Worm (Caenorhabditis elegans) whole organism, L1 larva: ENCODE measurements around the gene C45G9.9.
"Not testable (repeated sequence)": the region's sequence is repeated elsewhere in the genome, so short reads cannot be mapped to it uniquely, and the experiment has no call there.

Experiments
- C04F5.9 ChIP-seq: sonication (generic microtip); optimal IDR thresholded peaks from 2 replicates; lab custom pipeline; 2016; ENCODE audit warnings: missing genetic modification characterization, missing compliant biosample characterization
- C16A3.4 ChIP-seq: fragments of 150-350 bp; optimal IDR thresholded peaks from 2 replicates; lab custom pipeline; 2014; ENCODE audit warnings: missing biosample characterization, missing genetic modification characterization
- F16B12.6 ChIP-seq: fragments of 150-350 bp; optimal IDR thresholded peaks from 2 replicates; lab custom pipeline; 2014; ENCODE audit warnings: missing biosample characterization, missing genetic modification characterization
- Y116A8C.19 ChIP-seq: sonication (generic microtip); optimal IDR thresholded peaks from 2 replicates; lab custom pipeline; 2016; ENCODE audit warnings: missing compliant biosample characterization, missing genetic modification characterization, borderline replicate concordance
- alr-1 ChIP-seq: fragments of 200-800 bp; sonication (Bioruptor generic); optimal IDR thresholded peaks from 2 replicates; lab custom pipeline; 2018; ENCODE audit warnings: borderline replicate concordance, mild to moderate bottlenecking, missing genetic modification characterization, missing compliant biosample characterization
- aly-2 ChIP-seq: fragments of 150-350 bp; optimal IDR thresholded peaks from 2 replicates; lab custom pipeline; 2014; ENCODE audit warnings: missing biosample characterization, missing genetic modification characterization
- blmp-1 ChIP-seq: fragments of 150-350 bp; optimal IDR thresholded peaks from 2 replicates; lab custom pipeline; 2014; ENCODE audit warnings: missing biosample characterization, missing genetic modification characterization
- ceh-82 ChIP-seq, 3 experiments: fragments of 150-350 bp in 1 of 3; sonication (generic microtip) in 2 of 3; optimal IDR thresholded peaks; 2 replicates each; lab custom pipeline; 2014 to 2017; ENCODE audit warnings: missing biosample characterization in 3 of 3, missing genetic modification characterization in 3 of 3
- ceh-88 ChIP-seq: fragments of 200-800 bp; sonication (Bioruptor generic); IDR thresholded peaks from 2 replicates; pipeline ENCODE4 v1.3.6; 2022; ENCODE audit warnings: missing genetic modification characterization, missing compliant biosample characterization
- ceh-90 ChIP-seq: sonication (generic microtip); optimal IDR thresholded peaks from 2 replicates; lab custom pipeline; 2016; ENCODE audit warnings: missing genetic modification characterization, missing compliant biosample characterization
- ces-1 ChIP-seq: fragments of 150-350 bp; optimal IDR thresholded peaks from 2 replicates; lab custom pipeline; 2014; ENCODE audit warnings: missing biosample characterization, missing genetic modification reagents, missing genetic modification characterization
- dsc-1 ChIP-seq: sonication (generic microtip); optimal IDR thresholded peaks from 2 replicates; lab custom pipeline; 2016; ENCODE audit warnings: mild to moderate bottlenecking, missing genetic modification characterization, missing compliant biosample characterization
- efl-1 ChIP-seq, 4 experiments: fragments of 150-350 bp; optimal IDR thresholded peaks in 3 of 4; peaks in 1 of 4; 1 replicate in 1 of 4; 2 replicates in 3 of 4; lab custom pipeline; 2014; ENCODE audit warnings: missing biosample characterization in 2 of 4, missing genetic modification characterization in 2 of 4, missing genetic modification reagents in 2 of 4
- egl-13 ChIP-seq: sonication (generic microtip); optimal IDR thresholded peaks from 2 replicates; lab custom pipeline; 2016; ENCODE audit warnings: missing genotype, missing genetic modification reagents, missing genetic modification characterization, missing compliant biosample characterization
- elt-2 ChIP-seq: sonication (generic microtip); optimal IDR thresholded peaks from 2 replicates; lab custom pipeline; 2016; ENCODE audit warnings: missing genetic modification characterization, mild to moderate bottlenecking, inconsistent platforms, missing compliant biosample characterization, missing genetic modification reagents
- elt-3 ChIP-seq, 6 experiments: fragments of 150-350 bp in 1 of 6; sonication (generic microtip); optimal IDR thresholded peaks; 2 replicates each; lab custom pipeline; 2017 to 2018; ENCODE audit warnings: missing biosample characterization in 6 of 6, missing genetic modification characterization in 6 of 6, inconsistent platforms in 1 of 6
- fkh-10 ChIP-seq: sonication (generic microtip); optimal IDR thresholded peaks from 2 replicates; lab custom pipeline; 2017; ENCODE audit warnings: missing biosample characterization, missing genetic modification reagents, missing genetic modification characterization
- hlh-17 ChIP-seq: fragments of 200-800 bp; sonication (Bioruptor generic); optimal IDR thresholded peaks from 2 replicates; lab custom pipeline; 2018; ENCODE audit warnings: missing genetic modification characterization, mild to moderate bottlenecking, missing compliant biosample characterization, moderate library complexity, borderline replicate concordance
- isw-1 ChIP-seq: fragments of 200-800 bp; sonication (Bioruptor generic); IDR thresholded peaks from 2 replicates; pipeline ENCODE4 v1.3.6; 2022; ENCODE audit warnings: missing genetic modification characterization, missing compliant biosample characterization
- jun-1 ChIP-seq: fragments of 150-350 bp; optimal IDR thresholded peaks from 2 replicates; lab custom pipeline; 2014; ENCODE audit warnings: missing biosample characterization, missing genetic modification reagents, missing genetic modification characterization
- lin-14 ChIP-seq: fragments of 200-800 bp; sonication (Bioruptor generic); optimal IDR thresholded peaks from 2 replicates; lab custom pipeline; 2018; ENCODE audit warnings: mild to moderate bottlenecking, missing genetic modification characterization, moderate library complexity, missing compliant biosample characterization
- lin-35 ChIP-seq, 2 experiments: fragments of 150-350 bp; optimal IDR thresholded peaks; 2 replicates each; lab custom pipeline; 2014; ENCODE audit warnings: missing biosample characterization in 2 of 2, missing genetic modification characterization in 2 of 2, missing genetic modification reagents in 2 of 2
- lir-3 ChIP-seq: sonication (generic microtip); optimal IDR thresholded peaks from 2 replicates; lab custom pipeline; 2016; ENCODE audit warnings: mild to moderate bottlenecking, missing genetic modification characterization, moderate library complexity, missing compliant biosample characterization; ENCODE audit not compliant: poor library complexity
- lsy-2 ChIP-seq, 2 experiments: fragments of 150-350 bp; optimal IDR thresholded peaks; 2 replicates each; lab custom pipeline; 2014; ENCODE audit warnings: missing biosample characterization in 2 of 2, missing genetic modification characterization in 2 of 2
- mab-9 ChIP-seq: fragments of 200-800 bp; sonication (Bioruptor generic); IDR thresholded peaks from 2 replicates; pipeline ENCODE4 v1.3.6; 2022; ENCODE audit warnings: missing genetic modification reagents, missing genetic modification characterization, missing compliant biosample characterization
- mdl-1 ChIP-seq, 2 experiments: fragments of 150-350 bp; optimal IDR thresholded peaks; 2 replicates each; lab custom pipeline; 2014 to 2017; ENCODE audit warnings: missing biosample characterization in 2 of 2, missing genetic modification characterization in 2 of 2, inconsistent platforms in 1 of 2
- mef-2 ChIP-seq: fragments of 150-350 bp; optimal IDR thresholded peaks from 2 replicates; lab custom pipeline; 2014; ENCODE audit warnings: missing biosample characterization, missing genetic modification characterization
- mep-1 ChIP-seq: fragments of 150-350 bp; optimal IDR thresholded peaks from 2 replicates; lab custom pipeline; 2014; ENCODE audit warnings: missing biosample characterization, missing genetic modification characterization
- nhr-19 ChIP-seq: fragments of 200-800 bp; sonication (Bioruptor generic); conservative IDR thresholded peaks from 2 replicates; pipeline ENCODE4 v1.3.6; 2022; ENCODE audit warnings: missing genetic modification characterization, missing compliant biosample characterization
- nhr-20 ChIP-seq: sonication (generic microtip); optimal IDR thresholded peaks from 2 replicates; lab custom pipeline; 2016; ENCODE audit warnings: mild to moderate bottlenecking, missing genetic modification characterization, missing compliant biosample characterization
- nhr-237 ChIP-seq: fragments of 150-350 bp; optimal IDR thresholded peaks from 2 replicates; lab custom pipeline; 2014; ENCODE audit warnings: missing biosample characterization, missing genetic modification characterization
- nhr-28 ChIP-seq: fragments of 150-350 bp; optimal IDR thresholded peaks from 2 replicates; lab custom pipeline; 2014; ENCODE audit warnings: missing biosample characterization, missing genetic modification characterization
- nhr-71 ChIP-seq: sonication (generic microtip); optimal IDR thresholded peaks from 2 replicates; lab custom pipeline; 2016; ENCODE audit warnings: mild to moderate bottlenecking, missing genetic modification characterization, moderate library complexity, missing compliant biosample characterization
- nhr-76 ChIP-seq: sonication (generic microtip); optimal IDR thresholded peaks from 2 replicates; lab custom pipeline; 2017; ENCODE audit warnings: missing biosample characterization, missing genetic modification characterization
- nhr-77 ChIP-seq: fragments of 150-350 bp; optimal IDR thresholded peaks from 2 replicates; lab custom pipeline; 2014; ENCODE audit warnings: missing biosample characterization, missing genetic modification characterization
- nhr-84 ChIP-seq: sonication (generic microtip); optimal IDR thresholded peaks from 2 replicates; lab custom pipeline; 2017; ENCODE audit warnings: missing biosample characterization, missing genetic modification characterization
- nhr-90 ChIP-seq: sonication (generic microtip); optimal IDR thresholded peaks from 2 replicates; lab custom pipeline; 2016; ENCODE audit warnings: mild to moderate bottlenecking, missing genetic modification characterization, missing compliant biosample characterization; ENCODE audit not compliant: poor library complexity
- skn-1 ChIP-seq: fragments of 150-350 bp; optimal IDR thresholded peaks from 2 replicates; lab custom pipeline; 2014; ENCODE audit warnings: missing biosample characterization, missing genetic modification characterization
- snu-23 ChIP-seq: sonication (generic microtip); optimal IDR thresholded peaks from 2 replicates; lab custom pipeline; 2016; ENCODE audit warnings: missing genetic modification characterization, missing compliant biosample characterization
- sptf-1 ChIP-seq: fragments of 150-350 bp; optimal IDR thresholded peaks from 2 replicates; lab custom pipeline; 2014; ENCODE audit warnings: missing biosample characterization, missing genetic modification characterization
- sup-37 ChIP-seq: fragments of 200-800 bp; sonication (Bioruptor generic); optimal IDR thresholded peaks from 2 replicates; lab custom pipeline; 2018; ENCODE audit warnings: mild to moderate bottlenecking, missing genetic modification characterization, missing compliant biosample characterization
- swsn-7 ChIP-seq: sonication (generic microtip); optimal IDR thresholded peaks from 2 replicates; lab custom pipeline; 2016; ENCODE audit warnings: missing genetic modification characterization, missing compliant biosample characterization
- tbx-2 ChIP-seq: sonication (generic microtip); optimal IDR thresholded peaks from 2 replicates; lab custom pipeline; 2016; ENCODE audit warnings: missing genetic modification characterization, missing compliant biosample characterization
- tlp-1 ChIP-seq: fragments of 150-350 bp; optimal IDR thresholded peaks from 2 replicates; lab custom pipeline; 2014; ENCODE audit warnings: missing biosample characterization, missing genetic modification characterization
- unc-130 ChIP-seq: fragments of 150-350 bp; optimal IDR thresholded peaks from 2 replicates; lab custom pipeline; 2017; ENCODE audit warnings: missing biosample characterization, missing genetic modification characterization, inconsistent platforms
- vab-15 ChIP-seq: sonication (generic microtip); optimal IDR thresholded peaks from 2 replicates; lab custom pipeline; 2017; ENCODE audit warnings: missing genotype, mild to moderate bottlenecking, missing genetic modification characterization, missing compliant biosample characterization
- xbp-1 ChIP-seq: sonication (generic microtip); optimal IDR thresholded peaks from 2 replicates; lab custom pipeline; 2016; ENCODE audit warnings: missing genetic modification characterization, missing compliant biosample characterization
- zip-4 ChIP-seq: fragments of 200-800 bp; sonication (Bioruptor generic); optimal IDR thresholded peaks from 2 replicates; lab custom pipeline; 2018; ENCODE audit warnings: mild to moderate bottlenecking, missing genetic modification characterization, moderate library complexity, missing compliant biosample characterization
- ztf-11 ChIP-seq, 2 experiments: sonication (generic microtip); optimal IDR thresholded peaks; 2 replicates each; lab custom pipeline; 2016 to 2017; ENCODE audit warnings: missing genetic modification characterization in 2 of 2, missing biosample characterization in 1 of 2, missing compliant biosample characterization in 1 of 2
- ztf-4 ChIP-seq: fragments of 150-350 bp; optimal IDR thresholded peaks from 2 replicates; lab custom pipeline; 2014; ENCODE audit warnings: missing biosample characterization, missing genetic modification characterization

C45G9.9 gene

ce11 chrIII:5055709-5056108, at the start of gene C45G9.9:
TSS of gene C45G9.9 (minus strand) at chrIII:5055809.
- TF ChIP-seq ces-1 (GFP tag; lab: Kevin White, UChicago); F16B12.6; xbp-1 (tag; lab: Kevin White, UChicago): not testable (repeated sequence)

ce11 chrIII:5102616-5103015, 47.0 kb upstream of the C45G9.9 start, which contains the start of gene F54D8.6:
TSS of gene F54D8.6 (plus strand) at chrIII:5102985.
- TF ChIP-seq ceh-88 (GFP tag; lab: Robert Waterston, UW) (no peak), swsn-7 (tag; lab: Kevin White, UChicago) (peak; percentile 31), lin-35 (GFP tag; optimal IDR thresholded peaks at IDR 0.05; lab: Kevin White, UChicago) (peak; percentile 55 to 77), vab-15 (tag; lab: Kevin White, UChicago) (no peak), zip-4 (GFP tag; lab: Kevin White, UChicago) (no peak), aly-2 (no peak), nhr-19 (GFP tag; lab: Robert Waterston, UW) (peak; percentile 37; the same call in 1 of the 2 replicates), mab-9 (GFP tag; lab: Robert Waterston, UW) (no peak), ceh-82 (tag; optimal IDR thresholded peaks at IDR 0.05; lab: Kevin White, UChicago) (peak; percentile 13 to 49 (median 39)), nhr-28 (tag; lab: Kevin White, UChicago) (no peak), nhr-77 (tag; lab: Kevin White, UChicago) (no peak), tbx-2 (peak; percentile 23), mef-2 (tag; lab: Kevin White, UChicago) (no peak), nhr-20 (tag; lab: Kevin White, UChicago) (peak; percentile 47), ceh-90 (tag; lab: Kevin White, UChicago) (no peak), ces-1 (GFP tag; lab: Kevin White, UChicago) (no peak), mdl-1 (tag; optimal IDR thresholded peaks at IDR 0.05; lab: Kevin White, UChicago) (peak in 1 of 2 experiments; percentile 28), elt-3 (tag; optimal IDR thresholded peaks at IDR 0.05; lab: Kevin White, UChicago) (peak in 1 of 6 experiments; percentile 31), hlh-17 (GFP tag; lab: Kevin White, UChicago) (no peak), ztf-11 (tag; optimal IDR thresholded peaks at IDR 0.05; lab: Kevin White, UChicago) (peak in 1 of 2 experiments; percentile 44), nhr-84 (tag; lab: Kevin White, UChicago) (no peak), unc-130 (tag; lab: Kevin White, UChicago) (no peak), isw-1 (peak; percentile 27; the same call in 1 of the 2 replicates), dsc-1 (tag; lab: Kevin White, UChicago) (no peak), nhr-71 (tag; lab: Kevin White, UChicago) (peak; percentile 42), skn-1 (tag; lab: Kevin White, UChicago) (peak; percentile 74), ztf-4 (no peak), nhr-90 (tag; lab: Kevin White, UChicago) (peak; percentile 36), egl-13 (tag; lab: Kevin White, UChicago) (no peak), efl-1 (optimal IDR thresholded peaks at IDR 0.05; lab: Kevin White, UChicago) (peak; percentile 74 to 76), efl-1 (GFP tag; optimal IDR thresholded peaks at IDR 0.05 in 1 of 2; lab: Kevin White, UChicago) (peak; percentile 65 to 95), lsy-2 (tag; optimal IDR thresholded peaks at IDR 0.05; lab: Kevin White, UChicago) (peak; percentile 46 to 81), Y116A8C.19 (tag; lab: Kevin White, UChicago) (no peak), nhr-76 (tag; lab: Kevin White, UChicago) (no peak), mep-1 (tag; lab: Kevin White, UChicago) (peak; percentile 67), alr-1 (tag; lab: Kevin White, UChicago) (no peak), jun-1 (tag; lab: Kevin White, UChicago) (no peak), blmp-1 (tag; lab: Kevin White, UChicago) (peak; percentile 43), elt-2 (tag; lab: Kevin White, UChicago) (no peak), fkh-10 (GFP tag; lab: Kevin White, UChicago) (no peak), C16A3.4 (peak; percentile 77), nhr-237 (tag; lab: Kevin White, UChicago) (no peak), sup-37 (GFP tag; lab: Kevin White, UChicago) (no peak), xbp-1 (tag; lab: Kevin White, UChicago) (peak; percentile 46), lin-14 (GFP tag; lab: Kevin White, UChicago) (peak; percentile 56), F16B12.6 (peak; percentile 37), lir-3 (tag; lab: Kevin White, UChicago) (peak; percentile 56), tlp-1 (tag; lab: Kevin White, UChicago) (no peak), snu-23 (peak; percentile 57), sptf-1 (tag; lab: Kevin White, UChicago) (no peak), C04F5.9 (tag; lab: Kevin White, UChicago) (no peak)
